Worm (Caenorhabditis elegans): Measurements from ENCODE around the gene K01A6.8.

- TF ChIP-seq dao-5 (tag; optimal IDR thresholded peaks at IDR 0.05) (no peak), W03F9.2 (tag; optimal IDR thresholded peaks at IDR 0.05) (no peak), him-1 (tag; optimal IDR thresholded peaks at IDR 0.05) (no peak)
Observed at ce11 chrIV:11710331-11710730, 26.8 kb downstream of the K01A6.8 start.

All from whole organism, L4/young adult.